Fruit fly (Drosophila melanogaster) whole organism, prepupa: ENCODE data around the gene Etl1.

Experiments
- Blimp-1 ChIP-seq: fragments of 200-800 bp; sonication (Bioruptor generic); optimal IDR thresholded peaks from 3 replicates; lab custom pipeline; 2017; ENCODE audit warnings: missing biosample characterization, missing genetic modification characterization, mild to moderate bottlenecking, moderate library complexity, missing genetic modification reagents
- CG10631 ChIP-seq: fragments of 200-800 bp; sonication (Bioruptor generic); optimal IDR thresholded peaks from 2 replicates; lab custom pipeline; 2016; ENCODE audit warnings: missing biosample characterization, missing genetic modification characterization
- CG10669 ChIP-seq: fragments of 200-800 bp; sonication (Bioruptor generic); optimal IDR thresholded peaks from 3 replicates; lab custom pipeline; 2018; ENCODE audit warnings: missing biosample characterization, mild to moderate bottlenecking, missing genetic modification characterization, moderate library complexity
- CG11294 ChIP-seq: fragments of 200-800 bp; sonication (Bioruptor generic); IDR thresholded peaks from 2 replicates; pipeline ENCODE4 v1.3.6; 2022; ENCODE audit warnings: missing biosample characterization, missing genetic modification characterization
- CG11762 ChIP-seq: fragments of 200-800 bp; sonication (Bioruptor generic); optimal IDR thresholded peaks from 3 replicates; lab custom pipeline; 2016; ENCODE audit warnings: missing biosample characterization, missing genetic modification characterization; ENCODE audit not compliant: insufficient read depth
- CG11902 ChIP-seq: fragments of 200-800 bp; sonication (Bioruptor generic); optimal IDR thresholded peaks from 3 replicates; lab custom pipeline; 2016; ENCODE audit warnings: missing biosample characterization, missing genetic modification characterization
- CG15336 ChIP-seq: fragments of 200-800 bp; sonication (Bioruptor generic); IDR thresholded peaks from 2 replicates; pipeline ENCODE4 v1.3.6; 2022; ENCODE audit warnings: missing biosample characterization, missing genetic modification characterization
- CG1621 ChIP-seq: fragments of 200-800 bp; sonication (Bioruptor generic); optimal IDR thresholded peaks from 3 replicates; lab custom pipeline; 2018; ENCODE audit warnings: missing biosample characterization, mild to moderate bottlenecking, missing genetic modification characterization
- CG3032 ChIP-seq: fragments of 200-800 bp; optimal IDR thresholded peaks from 2 replicates; lab custom pipeline; 2019; ENCODE audit warnings: missing biosample characterization, mild to moderate bottlenecking, missing genetic modification characterization, moderate library complexity
- CG32006 ChIP-seq: fragments of 200-800 bp; sonication (Bioruptor generic); optimal IDR thresholded peaks from 3 replicates; lab custom pipeline; 2017; ENCODE audit warnings: missing biosample characterization, mild to moderate bottlenecking, missing genetic modification characterization
- CG3919 ChIP-seq: fragments of 200-800 bp; sonication (Bioruptor generic); optimal IDR thresholded peaks from 3 replicates; lab custom pipeline; 2016; ENCODE audit warnings: missing biosample characterization, missing genetic modification characterization
- CG4318 ChIP-seq: fragments of 200-800 bp; sonication (Bioruptor generic); optimal IDR thresholded peaks from 3 replicates; lab custom pipeline; 2017; ENCODE audit warnings: missing biosample characterization, mild to moderate bottlenecking, missing genetic modification characterization
- CG6163 ChIP-seq: fragments of 200-800 bp; sonication (Bioruptor generic); IDR thresholded peaks from 3 replicates; pipeline ENCODE4 v1.3.6; 2022; ENCODE audit warnings: missing biosample characterization, missing genetic modification characterization
- CG6792 ChIP-seq: fragments of 200-800 bp; sonication (Bioruptor generic); optimal IDR thresholded peaks from 3 replicates; lab custom pipeline; 2016; ENCODE audit warnings: missing biosample characterization, missing genetic modification characterization
- CG6808 ChIP-seq: fragments of 200-800 bp; sonication (Bioruptor generic); optimal IDR thresholded peaks from 3 replicates; lab custom pipeline; 2017; ENCODE audit warnings: missing biosample characterization, missing genetic modification characterization, mild to moderate bottlenecking, moderate library complexity, missing genetic modification reagents
- CG6854 ChIP-seq: fragments of 200-800 bp; sonication (Bioruptor generic); optimal IDR thresholded peaks from 2 replicates; lab custom pipeline; 2017; ENCODE audit warnings: missing biosample characterization, mild to moderate bottlenecking, missing genetic modification characterization
- CG7368 ChIP-seq: fragments of 200-800 bp; sonication (Bioruptor generic); optimal IDR thresholded peaks from 3 replicates; lab custom pipeline; 2016; ENCODE audit warnings: missing biosample characterization, missing genetic modification characterization
- CG8319 ChIP-seq: fragments of 200-800 bp; sonication (Bioruptor generic); optimal IDR thresholded peaks from 3 replicates; lab custom pipeline; 2016; ENCODE audit warnings: missing biosample characterization, missing genetic modification characterization
- CG8632 ChIP-seq: fragments of 200-800 bp; sonication (Bioruptor generic); optimal IDR thresholded peaks from 3 replicates; lab custom pipeline; 2016; ENCODE audit warnings: missing biosample characterization, missing genetic modification characterization
- CG9139 ChIP-seq: fragments of 200-800 bp; sonication (Bioruptor generic); optimal IDR thresholded peaks from 3 replicates; lab custom pipeline; 2017; ENCODE audit warnings: missing biosample characterization, mild to moderate bottlenecking, missing genetic modification characterization
- Eip75B ChIP-seq: fragments of 200-800 bp; sonication (Bioruptor generic); optimal IDR thresholded peaks from 3 replicates; lab custom pipeline; 2016; ENCODE audit warnings: missing biosample characterization, missing genetic modification characterization
- Eip78C ChIP-seq: fragments of 200-800 bp; sonication (Bioruptor generic); peaks from one replicate; lab custom pipeline; 2016; ENCODE audit warnings: missing biosample characterization, missing genetic modification characterization
- Eip93F ChIP-seq: fragments of 200-800 bp; sonication (Bioruptor generic); optimal IDR thresholded peaks from 2 replicates; lab custom pipeline; 2016; ENCODE audit warnings: missing biosample characterization, mild to moderate bottlenecking, missing genetic modification characterization
- Ets21C ChIP-seq: fragments of 200-800 bp; sonication (Bioruptor generic); optimal IDR thresholded peaks from 3 replicates; lab custom pipeline; 2016; ENCODE audit warnings: missing biosample characterization, missing genetic modification characterization
- Gug ChIP-seq: fragments of 200-800 bp; sonication (Bioruptor generic); IDR thresholded peaks from 2 replicates; pipeline ENCODE4 v1.3.6; 2022; ENCODE audit warnings: missing biosample characterization, missing genetic modification characterization
- Hr38 ChIP-seq: sonication (Bioruptor generic); optimal IDR thresholded peaks from 2 replicates; lab custom pipeline; 2016; ENCODE audit warnings: missing biosample characterization, missing genetic modification characterization
- Hr39 ChIP-seq: fragments of 200-800 bp; sonication (Bioruptor generic); optimal IDR thresholded peaks from 2 replicates; lab custom pipeline; 2016; ENCODE audit warnings: missing biosample characterization, missing genetic modification characterization
- Hr4 ChIP-seq: fragments of 200-800 bp; sonication (Bioruptor generic); optimal IDR thresholded peaks from 3 replicates; lab custom pipeline; 2016; ENCODE audit warnings: missing biosample characterization, missing genetic modification characterization
- Lpt ChIP-seq: fragments of 200-800 bp; sonication (Bioruptor generic); optimal IDR thresholded peaks from 3 replicates; lab custom pipeline; 2016; ENCODE audit warnings: missing biosample characterization, missing genetic modification characterization
- Met ChIP-seq: fragments of 200-800 bp; sonication (Bioruptor generic); optimal IDR thresholded peaks from 3 replicates; lab custom pipeline; 2016; ENCODE audit warnings: missing biosample characterization, missing genetic modification characterization
- OdsH ChIP-seq: fragments of 200-800 bp; sonication (Bioruptor generic); optimal IDR thresholded peaks from 3 replicates; lab custom pipeline; 2016; ENCODE audit warnings: missing biosample characterization, missing genetic modification characterization
- Smox ChIP-seq: fragments of 200-800 bp; sonication (Bioruptor generic); optimal IDR thresholded peaks from 3 replicates; lab custom pipeline; 2016; ENCODE audit warnings: missing biosample characterization, missing genetic modification characterization
- achi ChIP-seq: fragments of 200-800 bp; sonication (Bioruptor generic); optimal IDR thresholded peaks from 3 replicates; lab custom pipeline; 2016; ENCODE audit warnings: missing biosample characterization, missing genetic modification characterization
- acj6 ChIP-seq: fragments of 200-800 bp; sonication (Bioruptor generic); optimal IDR thresholded peaks from 3 replicates; lab custom pipeline; 2016; ENCODE audit warnings: missing biosample characterization, missing genetic modification characterization
- cyc ChIP-seq: fragments of 200-800 bp; sonication (Bioruptor generic); optimal IDR thresholded peaks from 3 replicates; lab custom pipeline; 2016; ENCODE audit warnings: missing biosample characterization, missing genetic modification characterization
- dac ChIP-seq: fragments of 200-800 bp; sonication (Bioruptor generic); optimal IDR thresholded peaks from 2 replicates; lab custom pipeline; 2017; ENCODE audit warnings: missing biosample characterization, mild to moderate bottlenecking, missing genetic modification characterization
- dsx ChIP-seq: fragments of 200-800 bp; optimal IDR thresholded peaks from 3 replicates; lab custom pipeline; 2019; ENCODE audit warnings: missing biosample characterization, mild to moderate bottlenecking, missing genetic modification characterization, moderate library complexity; ENCODE audit not compliant: poor library complexity, severe bottlenecking
- eg ChIP-seq: fragments of 200-800 bp; sonication (Bioruptor generic); IDR thresholded peaks from 3 replicates; pipeline ENCODE4 v1.3.6; 2022; ENCODE audit warnings: missing biosample characterization, missing genetic modification characterization
- fd59A ChIP-seq: fragments of 200-800 bp; sonication (Bioruptor generic); optimal IDR thresholded peaks from 2 replicates; lab custom pipeline; 2017; ENCODE audit warnings: missing biosample characterization, mild to moderate bottlenecking, missing genetic modification characterization, missing genetic modification reagents
- fd85E ChIP-seq: fragments of 200-800 bp; sonication (Bioruptor generic); optimal IDR thresholded peaks from 3 replicates; lab custom pipeline; 2016; ENCODE audit warnings: missing biosample characterization, missing genetic modification characterization
- fkh ChIP-seq: fragments of 200-800 bp; sonication (Bioruptor generic); optimal IDR thresholded peaks from 3 replicates; lab custom pipeline; 2017; ENCODE audit warnings: missing biosample characterization, mild to moderate bottlenecking, missing genetic modification characterization, moderate library complexity
- lz ChIP-seq: fragments of 200-800 bp; sonication (Bioruptor generic); optimal IDR thresholded peaks from 3 replicates; lab custom pipeline; 2016; ENCODE audit warnings: missing biosample characterization, missing genetic modification characterization
- net ChIP-seq: fragments of 200-800 bp; sonication (Bioruptor generic); optimal IDR thresholded peaks from 3 replicates; lab custom pipeline; 2016; ENCODE audit warnings: missing biosample characterization, missing genetic modification characterization
- salr ChIP-seq, 2 experiments: fragments of 200-800 bp; sonication (Bioruptor generic); optimal IDR thresholded peaks; 3 replicates each; lab custom pipeline; 2016 to 2018; ENCODE audit warnings: missing biosample characterization in 2 of 2, missing genetic modification characterization in 2 of 2, mild to moderate bottlenecking in 1 of 2
- spab ChIP-seq: fragments of 200-800 bp; sonication (Bioruptor generic); optimal IDR thresholded peaks from 2 replicates; lab custom pipeline; 2017; ENCODE audit warnings: missing biosample characterization, mild to moderate bottlenecking, missing genetic modification characterization, missing genetic modification reagents
- ss ChIP-seq, 2 experiments: fragments of 200-800 bp; sonication (Bioruptor generic); optimal IDR thresholded peaks; 2 replicates in 1 of 2; 3 replicates in 1 of 2; lab custom pipeline; 2017 to 2018; ENCODE audit warnings: mild to moderate bottlenecking in 2 of 2, missing biosample characterization in 2 of 2, missing genetic modification characterization in 2 of 2, moderate library complexity in 1 of 2
- svp ChIP-seq: fragments of 200-800 bp; sonication (Bioruptor generic); peaks from one replicate; lab custom pipeline; 2016; ENCODE audit warnings: missing biosample characterization, missing genetic modification characterization
- vri ChIP-seq: fragments of 200-800 bp; sonication (Bioruptor generic); optimal IDR thresholded peaks from 3 replicates; lab custom pipeline; 2016; ENCODE audit warnings: missing biosample characterization, mild to moderate bottlenecking, missing genetic modification characterization

Etl1 gene

DNA sequence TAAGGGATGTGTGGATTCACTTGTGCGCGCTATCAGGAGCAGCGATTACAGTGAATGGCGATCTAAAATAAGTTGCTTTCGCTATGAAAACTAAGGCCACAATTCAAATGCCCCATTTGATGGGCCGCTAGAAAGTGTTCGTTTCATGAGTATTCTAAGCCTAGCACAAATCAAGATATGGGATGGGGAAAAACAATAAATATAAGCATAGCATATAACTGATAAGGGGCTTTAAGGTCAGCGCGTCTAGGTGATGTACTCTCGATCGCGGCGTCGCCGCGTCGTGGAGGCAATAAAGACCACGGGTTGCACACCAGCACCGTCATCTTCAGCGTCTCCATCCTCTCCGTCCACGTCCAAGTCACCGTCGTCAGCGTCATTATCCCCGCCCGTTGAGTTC, 48.4 kb upstream of the Etl1 start:
- no peak for TF ChIP-seq CG6163 (GFP tag; lab: Robert Waterston, UW)
- peak; percentile 95 for TF ChIP-seq svp
- no peak for TF ChIP-seq Hr38
- no peak for TF ChIP-seq CG11902
- TF ChIP-seq eg: no peak
- no peak for TF ChIP-seq achi (GFP tag; lab: Kevin White, UChicago)

DNA sequence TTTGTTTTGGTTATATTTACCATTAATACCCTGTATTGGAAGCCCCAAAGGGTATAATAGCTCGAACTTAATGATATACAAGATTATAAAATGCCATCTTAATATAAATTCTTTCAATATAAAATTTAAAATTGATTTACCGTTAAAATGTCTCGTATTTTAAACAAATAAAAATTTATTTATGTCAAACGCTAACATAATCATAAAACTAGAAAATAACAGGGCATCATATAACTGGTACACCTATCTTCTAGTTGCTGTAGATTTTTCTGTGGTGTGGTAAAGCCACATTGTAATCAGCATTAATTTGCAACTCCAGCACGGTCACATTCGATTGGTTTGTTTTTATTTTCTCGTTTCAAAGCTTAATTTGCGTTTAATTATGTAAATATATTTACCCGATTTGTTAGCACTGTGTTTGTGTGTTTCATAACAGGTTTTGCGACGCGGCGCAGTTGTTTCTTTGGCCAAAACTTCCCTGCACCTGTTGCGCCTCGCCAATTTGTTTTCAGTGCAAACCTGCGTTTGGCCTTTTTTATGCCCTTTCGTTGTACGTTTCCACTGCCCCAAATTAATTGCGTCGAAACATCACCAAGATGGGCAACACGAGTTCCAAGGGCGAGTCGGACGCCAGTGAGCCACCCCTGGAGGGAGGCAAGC, 44.7 kb upstream of the Etl1 start, which contains the start of the genes CG4658 and CG5846:
Gene CG4658, plus strand, starts transcription at position 140 of the 660 bp plus-strand sequence.
Gene CG5846, minus strand, starts transcription at position 245 of the 660 bp plus-strand sequence.
- peak; percentile 50 for TF ChIP-seq dac (GFP tag; lab: Kevin White, UChicago)
- TF ChIP-seq CG7368 (GFP tag; lab: Kevin White, UChicago): peak; percentile 90
- TF ChIP-seq Lpt: peak; percentile 92
- TF ChIP-seq net (GFP tag; lab: Kevin White, UChicago): peak; percentile 91
- peak; percentile 93 for TF ChIP-seq achi (GFP tag; lab: Kevin White, UChicago)
- no peak for TF ChIP-seq Eip93F (GFP tag; lab: Kevin White, UChicago)
- TF ChIP-seq CG6808 (GFP tag; lab: Kevin White, UChicago): peak; percentile 74
- TF ChIP-seq CG8632 (GFP tag; lab: Kevin White, UChicago): peak; percentile 96
- TF ChIP-seq fd85E (GFP tag; lab: Kevin White, UChicago): peak; percentile 67
- peak; percentile 91 for TF ChIP-seq Hr4 (GFP tag; lab: Kevin White, UChicago)
- no peak for TF ChIP-seq spab
- peak; percentile 86 for TF ChIP-seq Ets21C (GFP tag; lab: Kevin White, UChicago)
- peak; percentile 92 for TF ChIP-seq cyc (GFP tag; lab: Kevin White, UChicago)
- TF ChIP-seq eg: peak; percentile 96
- peak; percentile 93 for TF ChIP-seq Smox
- TF ChIP-seq CG15336 (GFP tag; lab: Robert Waterston, UW): peak; percentile 95
- TF ChIP-seq ss (GFP tag; optimal IDR thresholded peaks at IDR 0.05; lab: Kevin White, UChicago): peak in 1 of 2 experiments; percentile 78
- TF ChIP-seq CG9139 (GFP tag; lab: Kevin White, UChicago): no peak
- peak; percentile 90 for TF ChIP-seq CG11762
- TF ChIP-seq Hr38: no peak
- peak; percentile 96 for TF ChIP-seq OdsH (GFP tag; lab: Kevin White, UChicago)
- no peak for TF ChIP-seq CG4318 (GFP tag; lab: Kevin White, UChicago)
- TF ChIP-seq CG10631 (GFP tag; lab: Kevin White, UChicago): peak; percentile 93
- peak; percentile 91 for TF ChIP-seq fkh (GFP tag; lab: Kevin White, UChicago)
- peak; percentile 94 for TF ChIP-seq dsx (GFP tag; lab: Kevin White, UChicago)
- peak; percentile 88 for TF ChIP-seq vri
- peak; percentile 74 for TF ChIP-seq fd59A
- TF ChIP-seq CG6163 (GFP tag; lab: Robert Waterston, UW): peak; percentile 92
- peak; percentile 60 for TF ChIP-seq Blimp-1 (GFP tag; lab: Kevin White, UChicago)
- peak; percentile 92 for TF ChIP-seq Eip75B (GFP tag; lab: Kevin White, UChicago)
- peak in 1 of 2 experiments; percentile 43 for TF ChIP-seq salr (GFP tag; optimal IDR thresholded peaks at IDR 0.05; lab: Kevin White, UChicago)
- peak; percentile 94 for TF ChIP-seq CG3919 (GFP tag; lab: Kevin White, UChicago)
- TF ChIP-seq CG10669 (GFP tag; lab: Kevin White, UChicago): peak; percentile 90
- TF ChIP-seq Met: peak; percentile 96
- TF ChIP-seq CG11902: peak; percentile 84
- peak; percentile 79 for TF ChIP-seq CG8319 (GFP tag; lab: Kevin White, UChicago)
- TF ChIP-seq acj6 (GFP tag; lab: Kevin White, UChicago): peak; percentile 93
- peak; percentile 82 for TF ChIP-seq CG1621 (tag; lab: Kevin White, UChicago)
- TF ChIP-seq CG3032 (tag; lab: Kevin White, UChicago): peak; percentile 92
- TF ChIP-seq CG11294: peak; percentile 90
- peak; percentile 93 for TF ChIP-seq Gug (GFP tag; lab: Robert Waterston, UW)
- peak; percentile 90 for TF ChIP-seq CG32006 (GFP tag; lab: Kevin White, UChicago)
- peak; percentile 40 for TF ChIP-seq CG6854 (GFP tag; lab: Kevin White, UChicago)
- TF ChIP-seq CG6792 (GFP tag; lab: Kevin White, UChicago): peak; percentile 93
- TF ChIP-seq Eip78C (GFP tag; lab: Kevin White, UChicago): peak; percentile 98
- TF ChIP-seq Hr39: peak; percentile 90
- peak; percentile 93 for TF ChIP-seq lz
